Worm (Caenorhabditis elegans) whole organism, midembryonic: Measurements from ENCODE around the gene F28B1.9.

Experiments
- flt-1 ChIP-seq: fragments of 200-800 bp; sonication (Bioruptor generic); IDR thresholded peaks from 2 replicates; pipeline ENCODE4 v1.3.6; 2022; ENCODE audit warnings: missing genetic modification characterization, missing compliant biosample characterization
- klf-2 ChIP-seq: fragments of 200-800 bp; sonication (Bioruptor generic); conservative IDR thresholded peaks from 2 replicates; pipeline ENCODE4 v1.3.6; 2022; ENCODE audit warnings: missing genetic modification reagents, missing genetic modification characterization, missing compliant biosample characterization
- med-1 ChIP-seq: sonication (generic microtip); optimal IDR thresholded peaks from 2 replicates; lab custom pipeline; 2017; ENCODE audit warnings: missing genetic modification characterization, mild to moderate bottlenecking, missing compliant biosample characterization, antibody characterized with exemption, missing genetic modification reagents; ENCODE audit not compliant: insufficient read depth
- tab-1 ChIP-seq: fragments of 200-800 bp; sonication (Bioruptor generic); IDR thresholded peaks from 2 replicates; pipeline ENCODE4 v1.3.6; 2022; ENCODE audit warnings: missing genetic modification characterization, missing compliant biosample characterization
- ztf-29 ChIP-seq: fragments of 200-800 bp; sonication (Bioruptor generic); IDR thresholded peaks from 2 replicates; pipeline ENCODE4 v1.3.6; 2022; ENCODE audit warnings: missing genetic modification reagents, missing genetic modification characterization, missing compliant biosample characterization

- no peak for TF ChIP-seq flt-1 (GFP tag; lab: Robert Waterston, UW)
- TF ChIP-seq klf-2 (GFP tag; lab: Robert Waterston, UW) = no peak
- TF ChIP-seq ztf-29 = no peak
- no peak for TF ChIP-seq tab-1
- TF ChIP-seq med-1 (GFP tag; lab: Kevin White, UChicago) = no peak
These were observed 3.0 kb downstream of the F28B1.9 start, which contains the start of gene srh-255 for ce11 chrV:17064676-17065075.
